Fruit fly (Drosophila melanogaster): ENCODE measurements around the gene Myo95E.
A peak's percentile ranks its signal among the peaks of the same experiment; 100 is the strongest.

The Myo95E gene

dm6 chr3R:24112320-24113069 lies 48.8 kb downstream of the Myo95E start, which contains the start of gene CG13605 (continued):
- TF ChIP-seq ss (GFP tag; optimal IDR thresholded peaks at IDR 0.05), result peak; percentile 35 to 51
- peak; percentile 81 for TF ChIP-seq CG15336 (GFP tag; IDR thresholded peaks at IDR 0.05)
- peak; percentile 79 for TF ChIP-seq esn (GFP tag; optimal IDR thresholded peaks at IDR 0.05)
- TF ChIP-seq CG8319 (GFP tag; optimal IDR thresholded peaks at IDR 0.05), result peak; percentile 40
- peak; percentile 51 for TF ChIP-seq CG31627 (GFP tag; optimal IDR thresholded peaks at IDR 0.05)
- TF ChIP-seq CG10631 (GFP tag; optimal IDR thresholded peaks at IDR 0.05), result peak; percentile 55
- peak; percentile 73 for TF ChIP-seq acj6 (GFP tag; optimal IDR thresholded peaks at IDR 0.05)
- TF ChIP-seq eg (GFP tag; IDR thresholded peaks at IDR 0.05), result peak; percentile 82
- peak; percentile 70 for TF ChIP-seq achi (GFP tag; optimal IDR thresholded peaks at IDR 0.05)
- peak; percentile 40 for TF ChIP-seq fd85E (GFP tag; optimal IDR thresholded peaks at IDR 0.05)
- peak; percentile 63 for TF ChIP-seq cyc (GFP tag; optimal IDR thresholded peaks at IDR 0.05)
- TF ChIP-seq Sox102F (GFP tag; optimal IDR thresholded peaks at IDR 0.05), result peak; percentile 71
- TF ChIP-seq CG3919 (GFP tag; optimal IDR thresholded peaks at IDR 0.05), result peak; percentile 78

dm6 chr3R:24108902-24109389 lies 52.4 kb downstream of the Myo95E start, which contains the start of the genes eIF4EHP and CG18428:
Gene eIF4EHP, minus strand, starts transcription at chr3R:24108960.
Gene CG18428, plus strand, starts transcription at chr3R:24109336.
- TF ChIP-seq CG10631 (GFP tag; optimal IDR thresholded peaks at IDR 0.05) (peak; percentile 99), CG11762 (GFP tag; optimal IDR thresholded peaks at IDR 0.05; ENCODE audit: insufficient read depth) (peak; percentile 99), Hr39 (GFP tag; optimal IDR thresholded peaks at IDR 0.05) (peak; percentile 92), Sox102F (GFP tag; optimal IDR thresholded peaks at IDR 0.05) (peak; percentile 96), Smox (GFP tag; optimal IDR thresholded peaks at IDR 0.05) (peak; percentile 94), CG6792 (GFP tag; optimal IDR thresholded peaks at IDR 0.05) (peak; percentile 98), pdm3 (GFP tag; optimal IDR thresholded peaks at IDR 0.05) (peak; percentile 96), Ets21C (GFP tag; optimal IDR thresholded peaks at IDR 0.05) (peak; percentile 89), CG11902 (GFP tag; optimal IDR thresholded peaks at IDR 0.05) (peak; percentile 98), ss (GFP tag; optimal IDR thresholded peaks at IDR 0.05) (peak; percentile 99 to 100), CG6808 (GFP tag; optimal IDR thresholded peaks at IDR 0.05) (peak; percentile 99), CG11294 (GFP tag; IDR thresholded peaks at IDR 0.05) (no peak), CG32006 (GFP tag; optimal IDR thresholded peaks at IDR 0.05) (peak; percentile 100), CG15336 (GFP tag; IDR thresholded peaks at IDR 0.05) (no peak), Eip78C (GFP tag) (peak; percentile 100), Hr4 (GFP tag; optimal IDR thresholded peaks at IDR 0.05) (peak; percentile 98), CG9139 (GFP tag; optimal IDR thresholded peaks at IDR 0.05) (peak; percentile 99), CG6276 (GFP tag; optimal IDR thresholded peaks at IDR 0.05) (peak; percentile 98), fd85E (GFP tag; optimal IDR thresholded peaks at IDR 0.05) (peak; percentile 96), svp (GFP tag) (peak; percentile 98), CG8319 (GFP tag; optimal IDR thresholded peaks at IDR 0.05) (peak; percentile 95), dac (GFP tag; optimal IDR thresholded peaks at IDR 0.05) (peak; percentile 96), fd59A (GFP tag; optimal IDR thresholded peaks at IDR 0.05) (peak; percentile 98), Sox14 (GFP tag; optimal IDR thresholded peaks at IDR 0.05) (peak; percentile 94), spab (GFP tag; optimal IDR thresholded peaks at IDR 0.05) (peak; percentile 99), salr (GFP tag; optimal IDR thresholded peaks at IDR 0.05) (peak; percentile 97 to 99), OdsH (GFP tag; optimal IDR thresholded peaks at IDR 0.05) (peak; percentile 99), CG31627 (GFP tag; optimal IDR thresholded peaks at IDR 0.05) (peak; percentile 92), CG3919 (GFP tag; optimal IDR thresholded peaks at IDR 0.05) (peak; percentile 99), CG4318 (GFP tag; optimal IDR thresholded peaks at IDR 0.05) (peak; percentile 99), CG8119 (GFP tag; IDR thresholded peaks at IDR 0.05) (no peak), CG34406 (GFP tag; optimal IDR thresholded peaks at IDR 0.05) (peak; percentile 100), esn (GFP tag; optimal IDR thresholded peaks at IDR 0.05) (peak; percentile 98), Gug (GFP tag; IDR thresholded peaks at IDR 0.05) (no peak), Met (GFP tag; optimal IDR thresholded peaks at IDR 0.05) (peak; percentile 96), Ets96B (tag; optimal IDR thresholded peaks at IDR 0.05) (peak; percentile 100), topi (GFP tag; optimal IDR thresholded peaks at IDR 0.05) (peak; percentile 95), cyc (GFP tag; optimal IDR thresholded peaks at IDR 0.05) (peak; percentile 95), Sox15 (GFP tag; optimal IDR thresholded peaks at IDR 0.05) (peak; percentile 98), CG8632 (GFP tag; optimal IDR thresholded peaks at IDR 0.05) (peak; percentile 99), eg (GFP tag; IDR thresholded peaks at IDR 0.05) (no peak), net (GFP tag; optimal IDR thresholded peaks at IDR 0.05) (peak; percentile 99), lz (GFP tag; optimal IDR thresholded peaks at IDR 0.05) (peak; percentile 95), CG10669 (GFP tag; optimal IDR thresholded peaks at IDR 0.05) (peak; percentile 100)

Data from whole organism, prepupa.